Fruit fly (Drosophila melanogaster): ENCODE data around the gene NUCB1.

The NUCB1 gene

DNA sequence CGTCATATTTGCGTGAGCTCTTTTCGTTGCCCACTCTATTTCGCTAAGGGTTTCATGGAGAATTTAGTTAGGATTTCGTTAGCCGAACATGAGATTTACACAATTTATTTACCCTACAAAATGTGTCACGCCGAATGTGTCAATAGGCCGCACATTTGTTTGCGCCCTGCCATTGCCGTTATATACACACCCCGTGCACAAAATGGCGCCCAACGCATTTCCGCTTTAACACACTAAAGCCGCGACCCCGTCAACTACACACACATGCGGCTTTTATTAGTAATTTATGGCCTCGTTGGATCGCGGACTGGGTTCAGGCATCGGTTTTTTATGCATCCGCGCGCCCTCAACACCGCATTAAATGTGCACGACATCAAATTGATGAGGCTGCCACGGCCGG is 51.6 kb downstream of the NUCB1 start, which contains the start of gene Adgf-B:
Adgf-B (minus strand) TSS at position 101 of the 400 bp plus-strand sequence.
- TF ChIP-seq EcR (GFP tag; optimal IDR thresholded peaks at IDR 0.05): no peak
- no peak for TF ChIP-seq psq (optimal IDR thresholded peaks at IDR 0.05)
- TF ChIP-seq CG8478 (optimal IDR thresholded peaks at IDR 0.05): no peak
- no peak for TF ChIP-seq Dll (optimal IDR thresholded peaks at IDR 0.05)
- no peak for TF ChIP-seq usp (GFP tag; optimal IDR thresholded peaks at IDR 0.05)
- no peak for TF ChIP-seq pan (optimal IDR thresholded peaks at IDR 0.05)
